Worm (Caenorhabditis elegans) whole organism, late embryonic: ENCODE measurements around the gene pph-6.

Source experiments
- ama-1 ChIP-seq: fragments of 150-350 bp; optimal IDR thresholded peaks from 2 replicates; lab custom pipeline; 2014
- ceh-14 ChIP-seq: sonication (generic microtip); optimal IDR thresholded peaks from 2 replicates; lab custom pipeline; 2016; ENCODE audit warnings: missing genotype, missing genetic modification characterization, missing compliant biosample characterization
- ceh-48 ChIP-seq: sonication (generic microtip); optimal IDR thresholded peaks from 2 replicates; lab custom pipeline; 2016; ENCODE audit warnings: missing genetic modification characterization, inconsistent platforms, missing compliant biosample characterization
- nhr-11 ChIP-seq: fragments of 150-350 bp; optimal IDR thresholded peaks from 2 replicates; lab custom pipeline; 2014; ENCODE audit warnings: missing biosample characterization, missing genetic modification characterization

DNA sequence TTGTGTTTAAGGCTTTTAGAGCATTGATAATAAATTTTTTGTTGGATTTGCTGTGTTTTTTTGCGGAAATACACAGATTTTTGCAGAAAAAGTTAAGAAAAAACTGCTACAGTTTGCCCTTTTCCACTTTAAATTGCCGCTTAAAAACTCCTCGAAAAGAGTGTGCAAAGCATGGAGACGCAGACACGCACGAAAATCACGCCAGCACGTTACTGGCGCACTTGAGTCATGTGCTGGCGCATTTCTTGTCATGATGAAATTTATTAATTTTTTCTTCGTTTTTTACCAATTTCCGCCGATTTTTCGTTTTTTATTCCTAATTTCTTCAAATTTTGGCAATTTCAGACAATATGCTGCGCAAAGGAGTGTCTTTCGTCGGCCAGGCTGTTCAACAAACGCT lies 1.4 kb upstream of the pph-6 start, which contains the start of gene C34C12.8:
- TF ChIP-seq ceh-14 (tag; lab: Kevin White, UChicago) (peak; percentile 41), ama-1 (lab: Kevin White, UChicago) (no peak), ceh-48 (tag; lab: Kevin White, UChicago) (peak; percentile 13), nhr-11 (tag; lab: Kevin White, UChicago) (no peak)
